Fruit fly (Drosophila melanogaster) Kc167 (cell line): ENCODE measurements around the gene slou.

Experiments
- Myc ChIP-seq: fragments of >200 bp; optimal IDR thresholded peaks from 2 replicates; lab custom pipeline; 2017; ENCODE audit warnings: missing external identifiers
- Sin3A ChIP-seq: fragments of >200 bp; optimal IDR thresholded peaks from 2 replicates; lab custom pipeline; 2018; ENCODE audit warnings: missing external identifiers
- insv ChIP-seq: fragments of >200 bp; optimal IDR thresholded peaks from 3 replicates; lab custom pipeline; 2018; ENCODE audit warnings: missing external identifiers

- TF ChIP-seq Sin3A (lab: Kevin White, UChicago) (no peak), insv (no peak), Myc (lab: Kevin White, UChicago) (no peak)
Measured at dm6 chr3R:21520183-21520582, 36.8 kb downstream of the slou start.
